Fruit fly (Drosophila melanogaster) whole organism, prepupa: ENCODE measurements around the gene Hacd2.

Source experiments
- Blimp-1 ChIP-seq: fragments of 200-800 bp; sonication (Bioruptor generic); optimal IDR thresholded peaks from 3 replicates; lab custom pipeline; 2017; ENCODE audit warnings: missing biosample characterization, missing genetic modification characterization, mild to moderate bottlenecking, moderate library complexity, missing genetic modification reagents
- CG10631 ChIP-seq: fragments of 200-800 bp; sonication (Bioruptor generic); optimal IDR thresholded peaks from 2 replicates; lab custom pipeline; 2016; ENCODE audit warnings: missing biosample characterization, missing genetic modification characterization
- CG10669 ChIP-seq: fragments of 200-800 bp; sonication (Bioruptor generic); optimal IDR thresholded peaks from 3 replicates; lab custom pipeline; 2018; ENCODE audit warnings: missing biosample characterization, mild to moderate bottlenecking, missing genetic modification characterization, moderate library complexity
- CG11294 ChIP-seq: fragments of 200-800 bp; sonication (Bioruptor generic); IDR thresholded peaks from 2 replicates; pipeline ENCODE4 v1.3.6; 2022; ENCODE audit warnings: missing biosample characterization, missing genetic modification characterization
- CG11902 ChIP-seq: fragments of 200-800 bp; sonication (Bioruptor generic); optimal IDR thresholded peaks from 3 replicates; lab custom pipeline; 2016; ENCODE audit warnings: missing biosample characterization, missing genetic modification characterization
- CG15336 ChIP-seq: fragments of 200-800 bp; sonication (Bioruptor generic); IDR thresholded peaks from 2 replicates; pipeline ENCODE4 v1.3.6; 2022; ENCODE audit warnings: missing biosample characterization, missing genetic modification characterization
- CG1621 ChIP-seq: fragments of 200-800 bp; sonication (Bioruptor generic); optimal IDR thresholded peaks from 3 replicates; lab custom pipeline; 2018; ENCODE audit warnings: missing biosample characterization, mild to moderate bottlenecking, missing genetic modification characterization
- CG31627 ChIP-seq: fragments of 200-800 bp; sonication (Bioruptor generic); optimal IDR thresholded peaks from 3 replicates; lab custom pipeline; 2016; ENCODE audit warnings: missing biosample characterization, missing genetic modification characterization
- CG32006 ChIP-seq: fragments of 200-800 bp; sonication (Bioruptor generic); optimal IDR thresholded peaks from 3 replicates; lab custom pipeline; 2017; ENCODE audit warnings: missing biosample characterization, mild to moderate bottlenecking, missing genetic modification characterization
- CG34406 ChIP-seq: fragments of 200-800 bp; sonication (Bioruptor generic); optimal IDR thresholded peaks from 3 replicates; lab custom pipeline; 2016; ENCODE audit warnings: missing biosample characterization, missing genetic modification characterization
- CG3919 ChIP-seq: fragments of 200-800 bp; sonication (Bioruptor generic); optimal IDR thresholded peaks from 3 replicates; lab custom pipeline; 2016; ENCODE audit warnings: missing biosample characterization, missing genetic modification characterization
- CG4318 ChIP-seq: fragments of 200-800 bp; sonication (Bioruptor generic); optimal IDR thresholded peaks from 3 replicates; lab custom pipeline; 2017; ENCODE audit warnings: missing biosample characterization, mild to moderate bottlenecking, missing genetic modification characterization
- CG6163 ChIP-seq: fragments of 200-800 bp; sonication (Bioruptor generic); IDR thresholded peaks from 3 replicates; pipeline ENCODE4 v1.3.6; 2022; ENCODE audit warnings: missing biosample characterization, missing genetic modification characterization
- CG6276 ChIP-seq: fragments of 200-800 bp; sonication (Bioruptor generic); optimal IDR thresholded peaks from 2 replicates; lab custom pipeline; 2017; ENCODE audit warnings: missing biosample characterization, mild to moderate bottlenecking, missing genetic modification characterization
- CG6792 ChIP-seq: fragments of 200-800 bp; sonication (Bioruptor generic); optimal IDR thresholded peaks from 3 replicates; lab custom pipeline; 2016; ENCODE audit warnings: missing biosample characterization, missing genetic modification characterization
- CG6854 ChIP-seq: fragments of 200-800 bp; sonication (Bioruptor generic); optimal IDR thresholded peaks from 2 replicates; lab custom pipeline; 2017; ENCODE audit warnings: missing biosample characterization, mild to moderate bottlenecking, missing genetic modification characterization
- CG7368 ChIP-seq: fragments of 200-800 bp; sonication (Bioruptor generic); optimal IDR thresholded peaks from 3 replicates; lab custom pipeline; 2016; ENCODE audit warnings: missing biosample characterization, missing genetic modification characterization
- CG8119 ChIP-seq: fragments of 200-800 bp; sonication (Bioruptor generic); IDR thresholded peaks from 3 replicates; pipeline ENCODE4 v1.3.6; 2022; ENCODE audit warnings: missing biosample characterization, missing genetic modification characterization
- CG8632 ChIP-seq: fragments of 200-800 bp; sonication (Bioruptor generic); optimal IDR thresholded peaks from 3 replicates; lab custom pipeline; 2016; ENCODE audit warnings: missing biosample characterization, missing genetic modification characterization
- CG9139 ChIP-seq: fragments of 200-800 bp; sonication (Bioruptor generic); optimal IDR thresholded peaks from 3 replicates; lab custom pipeline; 2017; ENCODE audit warnings: missing biosample characterization, mild to moderate bottlenecking, missing genetic modification characterization
- Eip75B ChIP-seq: fragments of 200-800 bp; sonication (Bioruptor generic); optimal IDR thresholded peaks from 3 replicates; lab custom pipeline; 2016; ENCODE audit warnings: missing biosample characterization, missing genetic modification characterization
- Eip78C ChIP-seq: fragments of 200-800 bp; sonication (Bioruptor generic); peaks from one replicate; lab custom pipeline; 2016; ENCODE audit warnings: missing biosample characterization, missing genetic modification characterization
- Eip93F ChIP-seq: fragments of 200-800 bp; sonication (Bioruptor generic); optimal IDR thresholded peaks from 2 replicates; lab custom pipeline; 2016; ENCODE audit warnings: missing biosample characterization, mild to moderate bottlenecking, missing genetic modification characterization
- Ets21C ChIP-seq: fragments of 200-800 bp; sonication (Bioruptor generic); optimal IDR thresholded peaks from 3 replicates; lab custom pipeline; 2016; ENCODE audit warnings: missing biosample characterization, missing genetic modification characterization
- Ets96B ChIP-seq: fragments of 200-800 bp; optimal IDR thresholded peaks from 2 replicates; lab custom pipeline; 2019; ENCODE audit warnings: missing biosample characterization, mild to moderate bottlenecking, missing genetic modification characterization, moderate library complexity
- Hr38 ChIP-seq: sonication (Bioruptor generic); optimal IDR thresholded peaks from 2 replicates; lab custom pipeline; 2016; ENCODE audit warnings: missing biosample characterization, missing genetic modification characterization
- Hr39 ChIP-seq: fragments of 200-800 bp; sonication (Bioruptor generic); optimal IDR thresholded peaks from 2 replicates; lab custom pipeline; 2016; ENCODE audit warnings: missing biosample characterization, missing genetic modification characterization
- Lpt ChIP-seq: fragments of 200-800 bp; sonication (Bioruptor generic); optimal IDR thresholded peaks from 3 replicates; lab custom pipeline; 2016; ENCODE audit warnings: missing biosample characterization, missing genetic modification characterization
- Met ChIP-seq: fragments of 200-800 bp; sonication (Bioruptor generic); optimal IDR thresholded peaks from 3 replicates; lab custom pipeline; 2016; ENCODE audit warnings: missing biosample characterization, missing genetic modification characterization
- OdsH ChIP-seq: fragments of 200-800 bp; sonication (Bioruptor generic); optimal IDR thresholded peaks from 3 replicates; lab custom pipeline; 2016; ENCODE audit warnings: missing biosample characterization, missing genetic modification characterization
- Smox ChIP-seq: fragments of 200-800 bp; sonication (Bioruptor generic); optimal IDR thresholded peaks from 3 replicates; lab custom pipeline; 2016; ENCODE audit warnings: missing biosample characterization, missing genetic modification characterization
- Sox102F ChIP-seq: fragments of 200-800 bp; sonication (Bioruptor generic); optimal IDR thresholded peaks from 2 replicates; lab custom pipeline; 2016; ENCODE audit warnings: missing biosample characterization, mild to moderate bottlenecking, missing genetic modification characterization
- Sox15 ChIP-seq: fragments of 200-800 bp; sonication (Bioruptor generic); optimal IDR thresholded peaks from 3 replicates; lab custom pipeline; 2016; ENCODE audit warnings: missing biosample characterization, missing genetic modification characterization
- achi ChIP-seq: fragments of 200-800 bp; sonication (Bioruptor generic); optimal IDR thresholded peaks from 3 replicates; lab custom pipeline; 2016; ENCODE audit warnings: missing biosample characterization, missing genetic modification characterization
- acj6 ChIP-seq: fragments of 200-800 bp; sonication (Bioruptor generic); optimal IDR thresholded peaks from 3 replicates; lab custom pipeline; 2016; ENCODE audit warnings: missing biosample characterization, missing genetic modification characterization
- cyc ChIP-seq: fragments of 200-800 bp; sonication (Bioruptor generic); optimal IDR thresholded peaks from 3 replicates; lab custom pipeline; 2016; ENCODE audit warnings: missing biosample characterization, missing genetic modification characterization
- dac ChIP-seq: fragments of 200-800 bp; sonication (Bioruptor generic); optimal IDR thresholded peaks from 2 replicates; lab custom pipeline; 2017; ENCODE audit warnings: missing biosample characterization, mild to moderate bottlenecking, missing genetic modification characterization
- dsx ChIP-seq: fragments of 200-800 bp; optimal IDR thresholded peaks from 3 replicates; lab custom pipeline; 2019; ENCODE audit warnings: missing biosample characterization, mild to moderate bottlenecking, missing genetic modification characterization, moderate library complexity; ENCODE audit not compliant: poor library complexity, severe bottlenecking
- eg ChIP-seq: fragments of 200-800 bp; sonication (Bioruptor generic); IDR thresholded peaks from 3 replicates; pipeline ENCODE4 v1.3.6; 2022; ENCODE audit warnings: missing biosample characterization, missing genetic modification characterization
- fd59A ChIP-seq: fragments of 200-800 bp; sonication (Bioruptor generic); optimal IDR thresholded peaks from 2 replicates; lab custom pipeline; 2017; ENCODE audit warnings: missing biosample characterization, mild to moderate bottlenecking, missing genetic modification characterization, missing genetic modification reagents
- fd85E ChIP-seq: fragments of 200-800 bp; sonication (Bioruptor generic); optimal IDR thresholded peaks from 3 replicates; lab custom pipeline; 2016; ENCODE audit warnings: missing biosample characterization, missing genetic modification characterization
- fkh ChIP-seq: fragments of 200-800 bp; sonication (Bioruptor generic); optimal IDR thresholded peaks from 3 replicates; lab custom pipeline; 2017; ENCODE audit warnings: missing biosample characterization, mild to moderate bottlenecking, missing genetic modification characterization, moderate library complexity
- net ChIP-seq: fragments of 200-800 bp; sonication (Bioruptor generic); optimal IDR thresholded peaks from 3 replicates; lab custom pipeline; 2016; ENCODE audit warnings: missing biosample characterization, missing genetic modification characterization
- pdm3 ChIP-seq: fragments of 200-800 bp; sonication (Bioruptor generic); optimal IDR thresholded peaks from 3 replicates; lab custom pipeline; 2016; ENCODE audit warnings: missing biosample characterization, missing genetic modification characterization
- salr ChIP-seq, 2 experiments: fragments of 200-800 bp; sonication (Bioruptor generic); optimal IDR thresholded peaks; 3 replicates each; lab custom pipeline; 2016 to 2018; ENCODE audit warnings: missing biosample characterization in 2 of 2, missing genetic modification characterization in 2 of 2, mild to moderate bottlenecking in 1 of 2
- ss ChIP-seq, 2 experiments: fragments of 200-800 bp; sonication (Bioruptor generic); optimal IDR thresholded peaks; 2 replicates in 1 of 2; 3 replicates in 1 of 2; lab custom pipeline; 2017 to 2018; ENCODE audit warnings: mild to moderate bottlenecking in 2 of 2, missing biosample characterization in 2 of 2, missing genetic modification characterization in 2 of 2, moderate library complexity in 1 of 2
- svp ChIP-seq: fragments of 200-800 bp; sonication (Bioruptor generic); peaks from one replicate; lab custom pipeline; 2016; ENCODE audit warnings: missing biosample characterization, missing genetic modification characterization
- topi ChIP-seq: fragments of 200-800 bp; sonication (Bioruptor generic); optimal IDR thresholded peaks from 3 replicates; lab custom pipeline; 2016; ENCODE audit warnings: missing biosample characterization, missing genetic modification characterization

The Hacd2 gene

dm6 chr2L:13397393-13397792 lies 48.1 kb downstream of the Hacd2 start:
- TF ChIP-seq CG9139 (GFP tag; lab: Kevin White, UChicago) (no peak), CG6163 (GFP tag; lab: Robert Waterston, UW) (no peak), CG15336 (GFP tag; lab: Robert Waterston, UW) (no peak)

dm6 chr2L:13396084-13396483 lies 49.4 kb downstream of the Hacd2 start, which contains the start of gene CG16957:
Gene CG16957 (minus strand): TSS chr2L:13396184.
- TF ChIP-seq Ets21C (GFP tag; lab: Kevin White, UChicago) (no peak), CG4318 (GFP tag; lab: Kevin White, UChicago) (no peak), CG7368 (GFP tag; lab: Kevin White, UChicago) (no peak), CG11902 (GFP tag; lab: Kevin White, UChicago) (no peak)

- TF ChIP-seq CG8119 (no peak), CG6276 (GFP tag; lab: Kevin White, UChicago) (peak; percentile 58), svp (GFP tag; lab: Kevin White, UChicago) (no peak), Met (GFP tag; lab: Kevin White, UChicago) (peak; percentile 91), Hr39 (GFP tag; lab: Kevin White, UChicago) (peak; percentile 73), Smox (GFP tag; lab: Kevin White, UChicago) (peak; percentile 82), CG7368 (GFP tag; lab: Kevin White, UChicago) (peak; percentile 91), net (GFP tag; lab: Kevin White, UChicago) (peak; percentile 95), CG9139 (GFP tag; lab: Kevin White, UChicago) (peak; percentile 87), Hr38 (GFP tag; lab: Kevin White, UChicago) (no peak), Eip75B (GFP tag; lab: Kevin White, UChicago) (peak; percentile 89), pdm3 (GFP tag; lab: Kevin White, UChicago) (peak; percentile 85), eg (GFP tag; lab: Robert Waterston, UW) (peak; percentile 92), CG3919 (GFP tag; lab: Kevin White, UChicago) (peak; percentile 95), Sox102F (GFP tag; lab: Kevin White, UChicago) (peak; percentile 91), achi (GFP tag; lab: Kevin White, UChicago) (peak; percentile 83), ss (GFP tag; optimal IDR thresholded peaks at IDR 0.05; lab: Kevin White, UChicago) (peak; percentile 84 to 92), CG34406 (peak; percentile 86), Blimp-1 (peak; percentile 75), Ets96B (peak; percentile 56), CG31627 (GFP tag; lab: Kevin White, UChicago) (peak; percentile 79), CG6792 (peak; percentile 78), cyc (GFP tag; lab: Kevin White, UChicago) (peak; percentile 84), dsx (GFP tag; lab: Kevin White, UChicago) (no peak), OdsH (GFP tag; lab: Kevin White, UChicago) (peak; percentile 82), dac (GFP tag; lab: Kevin White, UChicago) (peak; percentile 75), Eip78C (peak; percentile 96), CG11294 (GFP tag; lab: Robert Waterston, UW) (peak; percentile 18; the same call in 1 of the 2 replicates), CG32006 (GFP tag; lab: Kevin White, UChicago) (peak; percentile 41), fd85E (GFP tag; lab: Kevin White, UChicago) (peak; percentile 90), CG4318 (GFP tag; lab: Kevin White, UChicago) (no peak), fd59A (GFP tag; lab: Kevin White, UChicago) (peak; percentile 61), acj6 (GFP tag; lab: Kevin White, UChicago) (peak; percentile 85), CG1621 (tag; lab: Kevin White, UChicago) (peak; percentile 73), fkh (GFP tag; lab: Kevin White, UChicago) (no peak), CG8632 (GFP tag; lab: Kevin White, UChicago) (peak; percentile 77), topi (GFP tag; lab: Kevin White, UChicago) (peak; percentile 90), CG6854 (GFP tag; lab: Kevin White, UChicago) (peak; percentile 98), Sox15 (GFP tag; lab: Kevin White, UChicago) (peak; percentile 1), salr (GFP tag; optimal IDR thresholded peaks at IDR 0.05; lab: Kevin White, UChicago) (peak; percentile 19 to 91), CG10669 (GFP tag; lab: Kevin White, UChicago) (peak; percentile 78), CG11902 (GFP tag; lab: Kevin White, UChicago) (peak; percentile 36), Eip93F (GFP tag; lab: Kevin White, UChicago) (peak; percentile 23), Lpt (GFP tag; lab: Kevin White, UChicago) (peak; percentile 23), CG10631 (GFP tag; lab: Kevin White, UChicago) (no peak)
Observed at dm6 chr2L:13394903-13395302, 50.5 kb downstream of the Hacd2 start, which contains the start of gene RpL24. Gene RpL24 (minus strand): TSS chr2L:13395131.
